Worm (Caenorhabditis elegans): Measurements from ENCODE around the gene F26G1.15.

F26G1.15 gene

ce11 chrII:4773891-4774432 lies 16.1 kb upstream of the F26G1.15 start, which contains the start of the genes F26G1.9 and F26G1.10:
TSS of gene F26G1.9 (minus strand) at chrII:4773991.
TSS of gene F26G1.10 (plus strand) at chrII:4774382.
- no peak for TF ChIP-seq mes-2 (tag; optimal IDR thresholded peaks at IDR 0.05; ENCODE audit: poor library complexity, severe bottlenecking)
- peak; percentile 22 for TF ChIP-seq aha-1 (tag)

DNA sequence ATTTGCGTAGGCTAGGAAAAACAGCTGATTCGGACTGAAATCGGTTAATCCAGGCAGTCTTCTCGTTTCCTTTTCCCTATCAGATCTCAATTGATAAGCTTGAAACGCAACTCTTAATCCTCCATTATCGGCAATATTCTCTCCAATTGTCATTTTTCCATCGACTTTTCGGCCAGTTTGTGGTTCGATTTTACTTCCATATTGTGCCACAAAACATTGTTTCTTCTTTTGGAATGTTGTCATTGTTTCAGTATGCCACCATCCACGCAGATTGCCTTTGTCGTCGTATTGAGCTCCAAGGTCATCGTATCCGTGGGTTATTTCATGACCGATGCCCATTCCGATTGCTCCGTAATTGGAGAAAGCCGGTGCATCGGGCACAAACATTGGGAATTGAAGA lies 14.3 kb upstream of the F26G1.15 start:
- TF ChIP-seq ZK546.5 (tag; optimal IDR thresholded peaks at IDR 0.05) (no peak), unc-62 (GFP tag; optimal IDR thresholded peaks at IDR 0.05 in 1 of 2) (peak in 1 of 2 experiments; percentile 96), unc-62 (tag; optimal IDR thresholded peaks at IDR 0.05) (no peak)

DNA sequence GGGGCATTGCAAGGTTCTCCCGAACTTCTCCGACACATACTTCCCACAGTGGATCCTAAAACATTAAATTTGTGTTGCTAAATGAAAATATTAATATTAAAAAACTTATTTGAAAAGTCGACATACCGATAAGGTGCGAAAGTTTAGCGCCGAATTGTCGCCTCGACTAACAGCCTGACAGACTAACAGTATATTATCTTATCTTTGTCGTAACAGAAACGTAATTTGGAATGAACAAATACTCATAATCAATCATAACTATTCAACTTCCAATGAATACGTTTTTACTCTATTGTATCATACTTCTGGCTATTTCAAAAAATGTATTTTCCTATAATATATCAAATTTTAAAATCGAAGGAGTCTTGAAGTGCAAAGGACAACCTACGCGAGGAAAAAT lies 13.2 kb upstream of the F26G1.15 start, which contains the start of gene F26G1.11:
Gene F26G1.11, plus strand, starts transcription at position 205 of the 400 bp plus-strand sequence.
- peak; percentile 42 for TF ChIP-seq hlh-11 (tag; optimal IDR thresholded peaks at IDR 0.05)
- peak; percentile 86 for TF ChIP-seq pqm-1 (tag; optimal IDR thresholded peaks at IDR 0.05)
- no peak for TF ChIP-seq daf-16 (GFP tag; optimal IDR thresholded peaks at IDR 0.05)
- TF ChIP-seq daf-16 (tag; optimal IDR thresholded peaks at IDR 0.05) = peak; percentile 73
- TF ChIP-seq madf-5 (GFP tag; IDR thresholded peaks at IDR 0.05) = no peak
- peak; percentile 62 for TF ChIP-seq dve-1 (tag; optimal IDR thresholded peaks at IDR 0.05; ENCODE audit: insufficient read depth)

DNA sequence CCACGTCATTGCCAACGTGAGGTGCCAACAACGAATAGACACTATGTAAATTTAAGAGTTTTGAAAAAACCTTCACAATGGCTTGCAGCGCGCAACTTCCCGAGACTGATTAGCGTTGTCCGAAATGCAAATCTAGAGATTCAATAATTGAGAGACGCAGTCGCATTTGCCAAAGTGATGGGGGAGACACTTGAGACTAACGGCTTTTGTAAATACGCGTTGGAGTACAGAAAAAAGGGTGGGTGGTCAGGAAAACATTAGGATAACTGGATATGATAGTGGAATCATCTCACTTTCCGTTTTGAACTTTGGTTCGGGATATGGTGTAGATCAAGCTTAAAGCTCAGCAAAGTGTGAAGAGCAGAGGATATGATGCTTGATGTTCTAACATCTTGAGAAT lies 10.3 kb upstream of the F26G1.15 start:
- TF ChIP-seq dmd-9 (GFP tag; IDR thresholded peaks at IDR 0.05) (no peak), ceh-62 (tag; optimal IDR thresholded peaks at IDR 0.05) (no peak), pqm-1 (tag; optimal IDR thresholded peaks at IDR 0.05) (no peak), dve-1 (tag; optimal IDR thresholded peaks at IDR 0.05; ENCODE audit: insufficient read depth) (no peak), nhr-10 (tag; optimal IDR thresholded peaks at IDR 0.05) (no peak)

DNA sequence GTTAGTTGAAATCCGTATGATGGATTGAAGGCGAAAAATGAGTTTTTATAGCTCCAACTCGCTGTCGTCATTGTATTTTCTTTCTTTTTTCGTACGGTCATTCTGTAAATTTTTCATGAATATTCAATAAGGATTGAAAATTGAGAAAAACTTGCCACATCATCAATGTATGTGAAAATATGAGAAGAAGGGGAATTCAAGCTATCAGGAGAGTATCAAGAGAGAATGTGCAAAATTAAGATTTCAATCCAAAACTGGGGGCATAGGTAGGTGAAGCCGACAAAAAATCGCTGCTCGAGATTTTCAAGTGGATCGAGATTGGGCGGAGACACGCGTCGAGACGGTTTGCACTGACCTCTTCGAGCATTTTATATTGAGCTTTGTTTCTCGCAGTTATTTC lies 5.7 kb upstream of the F26G1.15 start, which contains the start of gene nep-12:
Gene nep-12, minus strand, starts transcription at position 101 of the 400 bp plus-strand sequence.
- TF ChIP-seq nhr-25 (tag; optimal IDR thresholded peaks at IDR 0.05; ENCODE audit: borderline replicate concordance, insufficient read depth) (no peak), unc-39 (tag; optimal IDR thresholded peaks at IDR 0.05) (no peak), hif-1 (tag; optimal IDR thresholded peaks at IDR 0.05) (no peak), mdt-29 (GFP tag; IDR thresholded peaks at IDR 0.05) (no peak), ceh-62 (tag; optimal IDR thresholded peaks at IDR 0.05) (no peak), F26F4.8 (GFP tag; conservative IDR thresholded peaks at IDR 0.05) (no peak), T20F7.1 (GFP tag; optimal IDR thresholded peaks at IDR 0.05) (no peak), aly-2 (tag; optimal IDR thresholded peaks at IDR 0.05) (no peak), madf-5 (GFP tag; IDR thresholded peaks at IDR 0.05) (no peak)

- no peak for TF ChIP-seq ama-1 (optimal IDR thresholded peaks at IDR 0.05)
- no peak for TF ChIP-seq vab-7 (GFP tag; IDR thresholded peaks at IDR 0.05)
- no peak for TF ChIP-seq mdt-29 (GFP tag; IDR thresholded peaks at IDR 0.05)
- TF ChIP-seq unc-62 (GFP tag; optimal IDR thresholded peaks at IDR 0.05 in 1 of 2) = no peak
- TF ChIP-seq unc-62 (tag; optimal IDR thresholded peaks at IDR 0.05) = no peak
- TF ChIP-seq hif-1 (tag; optimal IDR thresholded peaks at IDR 0.05) = no peak
- no peak for TF ChIP-seq T20F7.1 (GFP tag; optimal IDR thresholded peaks at IDR 0.05)
- no peak for TF ChIP-seq nhr-10 (tag; optimal IDR thresholded peaks at IDR 0.05)
- TF ChIP-seq ceh-20 (GFP tag; IDR thresholded peaks at IDR 0.05) = no peak
Measured at ce11 chrII:4786181-4786580, 3.9 kb upstream of the F26G1.15 start, which contains the start of gene msp-3. TSS of gene msp-3 (minus strand) at chrII:4786281.

ce11 chrII:4790687-4791086 lies 594 bp downstream of the F26G1.15 start:
- TF ChIP-seq nhr-6 (tag; optimal IDR thresholded peaks at IDR 0.05) (no peak), ceh-28 (tag; optimal IDR thresholded peaks at IDR 0.05) (no peak), spr-3 (GFP tag; optimal IDR thresholded peaks at IDR 0.05) (peak; percentile 91), T20F7.1 (GFP tag; optimal IDR thresholded peaks at IDR 0.05) (peak; percentile 79), spr-1 (tag; optimal IDR thresholded peaks at IDR 0.05) (peak; percentile 88), Y48G9A.11 (GFP tag; IDR thresholded peaks at IDR 0.05) (peak; percentile 87)
